Fruit fly (Drosophila melanogaster) S2 (cell line): Measurements from ENCODE around the gene CG32971.

Experiments used
- CG8478 ChIP-seq: fragments of >200 bp; optimal IDR thresholded peaks from 2 replicates; lab custom pipeline; 2018
- CTCF ChIP-seq, 2 experiments: fragments of >200 bp; optimal IDR thresholded peaks; 2 replicates each; lab custom pipeline; 2018

DNA sequence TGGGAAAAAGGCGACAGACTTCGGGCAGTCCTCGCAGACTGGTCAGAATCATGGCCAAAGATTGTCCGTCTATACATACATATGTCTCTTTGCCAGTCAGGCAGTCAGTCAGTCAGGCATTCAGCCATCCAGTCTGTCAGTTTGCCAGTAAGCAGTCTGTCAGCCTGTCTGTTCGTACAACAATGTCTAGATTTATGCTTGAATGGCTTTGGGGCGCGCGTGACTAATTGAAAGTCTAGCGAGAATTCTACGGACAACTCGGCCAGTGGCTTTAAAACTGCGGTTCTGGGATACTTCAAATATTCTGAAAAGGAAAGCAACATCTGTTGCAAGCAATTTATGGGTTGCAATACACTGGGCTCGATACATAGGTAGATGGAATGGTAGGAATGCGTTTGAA, 6.2 kb downstream of the CG32971 start:
- TF ChIP-seq CG8478: no peak
- no peak for TF ChIP-seq CTCF (optimal IDR thresholded peaks at IDR 0.05; lab: Kevin White, UChicago)
